Worm (Caenorhabditis elegans) whole organism, young adult: ENCODE data around the gene F43C11.4.

Source experiments
- F10E7.11 ChIP-seq: sonication (generic microtip); optimal IDR thresholded peaks from 2 replicates; lab custom pipeline; 2017; ENCODE audit warnings: mild to moderate bottlenecking, missing genetic modification characterization, moderate library complexity, missing compliant biosample characterization
- F23B12.7 ChIP-seq: sonication (generic microtip); optimal IDR thresholded peaks from 2 replicates; lab custom pipeline; 2017; ENCODE audit warnings: missing genetic modification characterization, mild to moderate bottlenecking, missing compliant biosample characterization, antibody characterized with exemption, moderate library complexity; ENCODE audit not compliant: insufficient read depth
- F52B5.7 ChIP-seq: sonication (generic microtip); optimal IDR thresholded peaks from 2 replicates; lab custom pipeline; 2016; ENCODE audit warnings: mild to moderate bottlenecking, missing genetic modification characterization, missing compliant biosample characterization
- F57A8.1 ChIP-seq: fragments of 200-800 bp; sonication (Bioruptor generic); optimal IDR thresholded peaks from 2 replicates; lab custom pipeline; 2018; ENCODE audit warnings: mild to moderate bottlenecking, missing genetic modification characterization, moderate library complexity, missing compliant biosample characterization
- K12H6.12 ChIP-seq: fragments of 200-800 bp; sonication (Bioruptor generic); optimal IDR thresholded peaks from 2 replicates; lab custom pipeline; 2018; ENCODE audit warnings: mild to moderate bottlenecking, missing genetic modification characterization, missing compliant biosample characterization
- T26A5.8 ChIP-seq: sonication (generic microtip); optimal IDR thresholded peaks from 2 replicates; lab custom pipeline; 2016; ENCODE audit warnings: missing genetic modification characterization, missing compliant biosample characterization
- Y53G8AR.9 ChIP-seq: fragments of 200-800 bp; sonication (Bioruptor generic); conservative IDR thresholded peaks from 2 replicates; pipeline ENCODE4 v1.3.6; 2022; ENCODE audit warnings: missing genetic modification reagents, missing genetic modification characterization, missing compliant biosample characterization
- Y56A3A.18 ChIP-seq: fragments of 200-800 bp; sonication (Bioruptor generic); IDR thresholded peaks from 2 replicates; pipeline ENCODE4 v1.3.6; 2022; ENCODE audit warnings: missing genetic modification reagents, missing genetic modification characterization, missing compliant biosample characterization
- Y67H2A.10 ChIP-seq: fragments of 200-800 bp; sonication (Bioruptor generic); conservative IDR thresholded peaks from 2 replicates; pipeline ENCODE4 v1.3.6; 2022; ENCODE audit warnings: missing genetic modification reagents, missing genetic modification characterization, missing compliant biosample characterization
- Y79H2A.3 ChIP-seq: fragments of 200-800 bp; sonication (Bioruptor generic); conservative IDR thresholded peaks from 2 replicates; pipeline ENCODE4 v1.3.6; 2022; ENCODE audit warnings: missing genetic modification reagents, missing genetic modification characterization, missing compliant biosample characterization
- ama-1 ChIP-seq, 3 experiments: fragments of 150-350 bp in 1 of 3; sonication (generic microtip) in 2 of 3; optimal IDR thresholded peaks; 2 replicates each; lab custom pipeline; 2014 to 2018; ENCODE audit warnings: missing biosample characterization in 2 of 3, missing genetic modification characterization in 2 of 3, missing genetic modification reagents in 2 of 3
- aptf-2 ChIP-seq: fragments of 200-800 bp; sonication (Bioruptor generic); conservative IDR thresholded peaks from 2 replicates; pipeline ENCODE4 v1.3.6; 2022; ENCODE audit warnings: missing genetic modification reagents, missing genetic modification characterization, missing compliant biosample characterization
- athp-1 ChIP-seq: sonication (generic microtip); optimal IDR thresholded peaks from 2 replicates; lab custom pipeline; 2017; ENCODE audit warnings: mild to moderate bottlenecking, missing genetic modification characterization, missing compliant biosample characterization
- bed-1 ChIP-seq: fragments of 200-800 bp; sonication (Bioruptor generic); IDR thresholded peaks from 2 replicates; pipeline ENCODE4 v1.3.6; 2022; ENCODE audit warnings: missing genetic modification reagents, missing genetic modification characterization, missing compliant biosample characterization
- ceh-100 ChIP-seq: fragments of 200-800 bp; sonication (Bioruptor generic); IDR thresholded peaks from 2 replicates; pipeline ENCODE4 v1.3.6; 2022; ENCODE audit warnings: missing genetic modification reagents, missing genetic modification characterization, missing compliant biosample characterization
- ceh-40 ChIP-seq: fragments of 200-800 bp; sonication (Bioruptor generic); IDR thresholded peaks from 2 replicates; pipeline ENCODE4 v1.3.6; 2022; ENCODE audit warnings: missing genetic modification characterization, missing compliant biosample characterization
- ceh-79 ChIP-seq: sonication (generic microtip); optimal IDR thresholded peaks from 2 replicates; lab custom pipeline; 2017; ENCODE audit warnings: mild to moderate bottlenecking, missing genetic modification characterization, missing compliant biosample characterization
- chd-7 ChIP-seq: sonication (generic microtip); optimal IDR thresholded peaks from 2 replicates; lab custom pipeline; 2016; ENCODE audit warnings: mild to moderate bottlenecking, missing genetic modification characterization, moderate library complexity, missing compliant biosample characterization
- dox-1 ChIP-seq: fragments of 200-800 bp; sonication (Bioruptor generic); IDR thresholded peaks from 2 replicates; pipeline ENCODE4 v1.3.6; 2022; ENCODE audit warnings: missing genetic modification reagents, missing genetic modification characterization, missing compliant biosample characterization
- egl-44 ChIP-seq: fragments of 200-800 bp; sonication (Bioruptor generic); IDR thresholded peaks from 2 replicates; pipeline ENCODE4 v1.3.6; 2022; ENCODE audit warnings: missing genetic modification reagents, missing genetic modification characterization, missing compliant biosample characterization
- egrh-3 ChIP-seq: fragments of 200-800 bp; sonication (Bioruptor generic); IDR thresholded peaks from 2 replicates; pipeline ENCODE4 v1.3.6; 2022; ENCODE audit warnings: missing genetic modification reagents, missing genetic modification characterization, missing compliant biosample characterization
- hmg-1.2 ChIP-seq: fragments of 200-800 bp; sonication (Bioruptor generic); IDR thresholded peaks from 2 replicates; pipeline ENCODE4 v1.3.6; 2022; ENCODE audit warnings: missing genetic modification reagents, missing genetic modification characterization, missing compliant biosample characterization
- hrde-1 ChIP-seq: sonication (generic microtip); optimal IDR thresholded peaks from 2 replicates; lab custom pipeline; 2016; ENCODE audit warnings: missing genetic modification characterization, mild to moderate bottlenecking, missing compliant biosample characterization, moderate library complexity, missing genotype, missing genetic modification reagents, borderline replicate concordance
- let-526 ChIP-seq: fragments of 200-800 bp; sonication (Bioruptor generic); IDR thresholded peaks from 2 replicates; pipeline ENCODE4 v1.3.6; 2022; ENCODE audit warnings: missing genetic modification reagents, missing genetic modification characterization, missing compliant biosample characterization
- let-607 ChIP-seq, 2 experiments: fragments of 200-800 bp in 1 of 2; sonication (Bioruptor generic) in 1 of 2; sonication (generic microtip) in 1 of 2; optimal IDR thresholded peaks; 2 replicates each; lab custom pipeline; 2016 to 2018; ENCODE audit warnings: mild to moderate bottlenecking in 2 of 2, missing compliant biosample characterization in 2 of 2, missing genetic modification characterization in 2 of 2, moderate library complexity in 2 of 2, missing genotype in 1 of 2
- lin-26 ChIP-seq: fragments of 200-800 bp; sonication (Bioruptor generic); IDR thresholded peaks from 2 replicates; pipeline ENCODE4 v1.3.6; 2022; ENCODE audit warnings: missing genetic modification reagents, missing genetic modification characterization, missing compliant biosample characterization
- mxl-1 ChIP-seq: sonication (generic microtip); optimal IDR thresholded peaks from 2 replicates; lab custom pipeline; 2016; ENCODE audit warnings: missing genetic modification characterization, missing compliant biosample characterization
- nhr-179 ChIP-seq: sonication (generic microtip); optimal IDR thresholded peaks from 2 replicates; lab custom pipeline; 2016; ENCODE audit warnings: mild to moderate bottlenecking, missing genetic modification characterization, missing compliant biosample characterization
- nhr-90 ChIP-seq: sonication (generic microtip); optimal IDR thresholded peaks from 2 replicates; lab custom pipeline; 2016; ENCODE audit warnings: missing genotype, mild to moderate bottlenecking, missing genetic modification characterization, missing compliant biosample characterization
- pha-4 ChIP-seq: fragments of 150-350 bp; sonication (generic microtip); optimal IDR thresholded peaks from 2 replicates; lab custom pipeline; 2014; ENCODE audit warnings: missing biosample characterization, missing genetic modification reagents, missing genetic modification characterization
- rcor-1 ChIP-seq: fragments of 200-800 bp; sonication (Bioruptor generic); IDR thresholded peaks from 2 replicates; pipeline ENCODE4 v1.3.6; 2022; ENCODE audit warnings: missing genetic modification reagents, missing genetic modification characterization, missing compliant biosample characterization
- repo-1 ChIP-seq: sonication (generic microtip); optimal IDR thresholded peaks from 2 replicates; lab custom pipeline; 2017; ENCODE audit warnings: mild to moderate bottlenecking, missing genetic modification characterization, missing compliant biosample characterization
- sea-2 ChIP-seq: fragments of 200-800 bp; sonication (Bioruptor generic); IDR thresholded peaks from 2 replicates; pipeline ENCODE4 v1.3.6; 2022; ENCODE audit warnings: missing genetic modification characterization, missing compliant biosample characterization
- snpc-1.1 ChIP-seq: sonication (generic microtip); optimal IDR thresholded peaks from 2 replicates; lab custom pipeline; 2017; ENCODE audit warnings: missing genetic modification characterization, mild to moderate bottlenecking, missing compliant biosample characterization, antibody characterized with exemption, moderate library complexity, missing genotype, missing genetic modification reagents; ENCODE audit not compliant: insufficient read depth
- snpc-1.3 ChIP-seq: sonication (generic microtip); optimal IDR thresholded peaks from 2 replicates; lab custom pipeline; 2017; ENCODE audit warnings: missing genetic modification characterization, mild to moderate bottlenecking, missing compliant biosample characterization, antibody characterized with exemption, moderate library complexity, missing genotype, missing genetic modification reagents; ENCODE audit not compliant: insufficient read depth
- somi-1 ChIP-seq: fragments of 200-800 bp; sonication (Bioruptor generic); optimal IDR thresholded peaks from 2 replicates; lab custom pipeline; 2018; ENCODE audit warnings: mild to moderate bottlenecking, missing genetic modification characterization, missing compliant biosample characterization
- tbp1 ChIP-seq: fragments of 200-800 bp; sonication (Bioruptor generic); optimal IDR thresholded peaks from 2 replicates; lab custom pipeline; 2018; ENCODE audit warnings: mild to moderate bottlenecking, missing genetic modification characterization, missing compliant biosample characterization
- ztf-25 ChIP-seq: fragments of 200-800 bp; sonication (Bioruptor generic); IDR thresholded peaks from 2 replicates; pipeline ENCODE4 v1.3.6; 2022; ENCODE audit warnings: missing genetic modification reagents, missing genetic modification characterization, missing compliant biosample characterization
- ztf-28 ChIP-seq: fragments of 200-800 bp; sonication (Bioruptor generic); IDR thresholded peaks from 2 replicates; pipeline ENCODE4 v1.3.6; 2022; ENCODE audit warnings: missing genetic modification reagents, missing genetic modification characterization, missing compliant biosample characterization

F43C11.4 gene

ce11 chrII:2390884-2391283 lies 44.1 kb downstream of the F43C11.4 start, which contains the start of gene F16G10.10:
F16G10.10 (minus strand) TSS chrII:2390984.
- no peak for TF ChIP-seq rcor-1 (GFP tag; lab: Robert Waterston, UW)
- no peak for TF ChIP-seq hmg-1.2 (GFP tag; lab: Robert Waterston, UW)
- TF ChIP-seq Y56A3A.18 (GFP tag; lab: Robert Waterston, UW): no peak
- no peak for TF ChIP-seq aptf-2 (GFP tag; lab: Robert Waterston, UW)
- no peak for TF ChIP-seq snpc-1.1 (tag; lab: Kevin White, UChicago)
- TF ChIP-seq lin-26 (GFP tag; lab: Robert Waterston, UW): no peak
- TF ChIP-seq nhr-90 (tag; lab: Kevin White, UChicago): no peak
- TF ChIP-seq ceh-79 (tag; lab: Kevin White, UChicago): no peak
- TF ChIP-seq athp-1 (tag; lab: Kevin White, UChicago): no peak
- TF ChIP-seq F52B5.7 (tag; lab: Kevin White, UChicago): no peak
- TF ChIP-seq ztf-28: no peak
- no peak for TF ChIP-seq F23B12.7 (tag; lab: Kevin White, UChicago)
- no peak for TF ChIP-seq tbp1 (GFP tag; lab: Kevin White, UChicago)
- TF ChIP-seq egrh-3 (GFP tag; lab: Robert Waterston, UW): no peak
- no peak for TF ChIP-seq sea-2 (GFP tag; lab: Robert Waterston, UW)
- TF ChIP-seq snpc-1.3 (tag; lab: Kevin White, UChicago): no peak
- no peak for TF ChIP-seq ztf-25
- no peak for TF ChIP-seq mxl-1
- no peak for TF ChIP-seq chd-7 (tag; lab: Kevin White, UChicago)

DNA sequence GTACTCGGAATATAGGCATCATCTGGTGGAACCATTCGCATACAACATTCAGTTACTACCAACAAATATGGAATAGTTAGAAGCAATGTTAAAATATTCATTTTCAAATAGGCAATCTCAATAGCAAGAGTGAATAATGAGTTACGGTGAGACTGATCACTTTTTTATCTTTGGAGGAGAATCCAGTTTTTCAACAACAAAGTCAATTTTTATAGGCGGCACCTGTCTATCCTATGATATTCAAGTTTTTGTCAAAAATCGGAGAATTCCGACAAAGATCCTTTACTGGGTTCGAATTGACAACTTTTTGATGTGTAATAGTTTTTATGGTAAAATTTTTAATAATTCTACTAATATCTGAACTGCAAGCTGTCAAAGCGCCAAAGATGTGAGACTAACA lies 47.0 kb downstream of the F43C11.4 start, which contains the start of gene F16G10.11:
TSS of gene F16G10.11 (minus strand) at position 101 of the 400 bp plus-strand sequence.
- TF ChIP-seq somi-1 (GFP tag; lab: Kevin White, UChicago) (no peak), let-607 (tag; optimal IDR thresholded peaks at IDR 0.05; lab: Kevin White, UChicago) (no peak), dox-1 (GFP tag; lab: Robert Waterston, UW) (no peak), Y79H2A.3 (GFP tag; lab: Robert Waterston, UW) (no peak), repo-1 (tag; lab: Kevin White, UChicago) (no peak), nhr-179 (tag; lab: Kevin White, UChicago) (no peak), Y53G8AR.9 (GFP tag; lab: Robert Waterston, UW) (no peak), F52B5.7 (tag; lab: Kevin White, UChicago) (no peak), T26A5.8 (tag; lab: Kevin White, UChicago) (no peak), nhr-90 (tag; lab: Kevin White, UChicago) (no peak), hrde-1 (tag; lab: Kevin White, UChicago) (no peak), ceh-40 (GFP tag; lab: Robert Waterston, UW) (no peak)

DNA sequence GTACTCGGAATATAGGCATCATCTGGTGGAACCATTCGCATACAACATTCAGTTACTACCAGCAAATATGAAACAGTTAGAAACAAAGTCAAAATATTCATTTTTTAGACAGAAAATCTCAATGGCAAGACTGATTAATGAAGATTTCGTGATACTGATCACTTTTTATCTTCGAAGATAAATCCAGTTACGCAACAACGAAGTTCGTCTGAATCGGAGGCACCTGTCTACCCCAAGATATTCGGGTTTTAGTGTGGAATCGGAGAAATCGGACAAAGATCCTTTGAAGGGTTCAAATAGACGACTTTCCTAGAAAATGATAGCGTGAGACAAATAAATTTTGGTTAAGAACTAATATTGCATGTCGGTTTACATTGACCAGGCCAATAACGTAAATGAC lies 49.1 kb downstream of the F43C11.4 start, which contains the start of gene F16G10.13:
TSS of gene F16G10.13 (minus strand) at position 101 of the 400 bp plus-strand sequence.
- TF ChIP-seq pha-4 (no peak), F10E7.11 (tag; lab: Kevin White, UChicago) (no peak), ama-1 (optimal IDR thresholded peaks at IDR 0.05; lab: Kevin White, UChicago) (no peak), ama-1 (GFP tag; optimal IDR thresholded peaks at IDR 0.05; lab: Kevin White, UChicago) (no peak), bed-1 (GFP tag; lab: Robert Waterston, UW) (no peak), ceh-100 (no peak), K12H6.12 (tag; lab: Kevin White, UChicago) (no peak), snpc-1.3 (tag; lab: Kevin White, UChicago) (no peak), F57A8.1 (GFP tag; lab: Kevin White, UChicago) (no peak), let-526 (GFP tag; lab: Robert Waterston, UW) (no peak), egl-44 (no peak), egrh-3 (GFP tag; lab: Robert Waterston, UW) (no peak), Y67H2A.10 (GFP tag; lab: Robert Waterston, UW) (no peak)
